Worm (Caenorhabditis elegans): ENCODE measurements around the gene kin-19.

Gene kin-19

ce11 chrIII:4037332-4037731, 49.1 kb downstream of the kin-19 start:
- no peak for TF ChIP-seq ztf-23 (GFP tag; IDR thresholded peaks at IDR 0.05)
- TF ChIP-seq ref-1 (GFP tag; conservative IDR thresholded peaks at IDR 0.05): no peak
- TF ChIP-seq T22C8.4 (GFP tag; IDR thresholded peaks at IDR 0.05): no peak
- no peak for TF ChIP-seq flt-1 (GFP tag; IDR thresholded peaks at IDR 0.05)
- no peak for TF ChIP-seq cog-1 (tag; optimal IDR thresholded peaks at IDR 0.05)
- TF ChIP-seq tab-1 (GFP tag; IDR thresholded peaks at IDR 0.05): no peak
- no peak for TF ChIP-seq med-1 (GFP tag; optimal IDR thresholded peaks at IDR 0.05; ENCODE audit: insufficient read depth)
- TF ChIP-seq ztf-29 (GFP tag; IDR thresholded peaks at IDR 0.05): no peak
- TF ChIP-seq klf-2 (GFP tag; conservative IDR thresholded peaks at IDR 0.05): no peak

- TF ChIP-seq flt-1 (GFP tag; IDR thresholded peaks at IDR 0.05) (no peak), ztf-29 (GFP tag; IDR thresholded peaks at IDR 0.05) (no peak)
Measured at ce11 chrIII:4036740-4037139, 49.7 kb downstream of the kin-19 start, which contains the start of gene hum-5. hum-5 (minus strand) TSS chrIII:4036840.

ce11 chrIII:4034984-4035383, 51.5 kb downstream of the kin-19 start:
- TF ChIP-seq flt-1 (GFP tag; IDR thresholded peaks at IDR 0.05) (no peak), ztf-23 (GFP tag; IDR thresholded peaks at IDR 0.05) (no peak), ztf-29 (GFP tag; IDR thresholded peaks at IDR 0.05) (no peak), ref-1 (GFP tag; conservative IDR thresholded peaks at IDR 0.05) (no peak), cog-1 (tag; optimal IDR thresholded peaks at IDR 0.05) (no peak), T22C8.4 (GFP tag; IDR thresholded peaks at IDR 0.05) (no peak), med-1 (GFP tag; optimal IDR thresholded peaks at IDR 0.05; ENCODE audit: insufficient read depth) (no peak), klf-2 (GFP tag; conservative IDR thresholded peaks at IDR 0.05) (no peak), tab-1 (GFP tag; IDR thresholded peaks at IDR 0.05) (no peak)
